Fruit fly (Drosophila melanogaster) whole organism, prepupa: Measurements from ENCODE around the gene CG31788.

Experiments used
- CG6276 ChIP-seq: fragments of 200-800 bp; sonication (Bioruptor generic); optimal IDR thresholded peaks from 2 replicates; lab custom pipeline; 2017; ENCODE audit warnings: missing biosample characterization, mild to moderate bottlenecking, missing genetic modification characterization
- OdsH ChIP-seq: fragments of 200-800 bp; sonication (Bioruptor generic); optimal IDR thresholded peaks from 3 replicates; lab custom pipeline; 2016; ENCODE audit warnings: missing biosample characterization, missing genetic modification characterization

DNA sequence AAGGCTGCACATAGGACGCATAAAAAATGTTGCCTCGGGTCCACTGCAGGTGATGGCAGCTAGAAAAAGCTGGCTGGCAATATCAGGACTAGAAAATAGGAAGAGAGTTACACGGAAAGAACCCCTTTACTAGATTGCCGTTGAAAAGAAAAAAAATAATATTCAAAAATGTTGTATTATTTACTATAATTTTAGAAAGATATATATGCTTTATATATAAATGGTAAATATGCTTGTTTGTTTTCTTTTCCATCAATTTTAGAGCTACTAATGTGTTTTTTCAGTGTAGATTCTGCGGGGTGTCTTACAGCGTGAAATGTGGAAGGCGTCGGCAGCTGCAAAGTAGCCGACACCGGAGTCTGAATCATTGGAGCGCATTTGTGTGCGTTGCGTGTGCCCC, 29.4 kb upstream of the CG31788 start:
- TF ChIP-seq OdsH (GFP tag; lab: Kevin White, UChicago) (no peak), CG6276 (GFP tag; lab: Kevin White, UChicago) (no peak)
